Fruit fly (Drosophila melanogaster): Measurements from ENCODE around the gene CG15412.

- no peak for TF ChIP-seq Sin3A (optimal IDR thresholded peaks at IDR 0.05)
- TF ChIP-seq h (optimal IDR thresholded peaks at IDR 0.05) = no peak
- no peak for TF ChIP-seq ttk (optimal IDR thresholded peaks at IDR 0.05)
- TF ChIP-seq Myc (optimal IDR thresholded peaks at IDR 0.05) = no peak
- no peak for TF ChIP-seq psq (optimal IDR thresholded peaks at IDR 0.05)
- TF ChIP-seq insv (optimal IDR thresholded peaks at IDR 0.05) = no peak
These were observed 42.1 kb upstream of the CG15412 start for dm6 chr2L:3417613-3418012.
